Worm (Caenorhabditis elegans): Measurements from ENCODE around the gene trxr-2.

- TF ChIP-seq dve-1 (tag; optimal IDR thresholded peaks at IDR 0.05) (no peak), unc-86 (tag; optimal IDR thresholded peaks at IDR 0.05) (no peak), sox-2 (GFP tag; IDR thresholded peaks at IDR 0.05) (no peak), sdc-2 (tag; optimal IDR thresholded peaks at IDR 0.05) (no peak), pqm-1 (tag; optimal IDR thresholded peaks at IDR 0.05) (no peak), pag-3 (tag; optimal IDR thresholded peaks at IDR 0.05; ENCODE audit: borderline replicate concordance) (no peak), unc-42 (tag; optimal IDR thresholded peaks at IDR 0.05) (no peak), pha-4 (tag; optimal IDR thresholded peaks at IDR 0.05) (no peak), fax-1 (tag; optimal IDR thresholded peaks at IDR 0.05) (no peak), ama-1 (optimal IDR thresholded peaks at IDR 0.05) (no peak), ceh-30 (tag; optimal IDR thresholded peaks at IDR 0.05) (no peak), hlh-15 (tag; optimal IDR thresholded peaks at IDR 0.05) (no peak)
Observed at ce11 chrIII:8866983-8867842, 46.4 kb upstream of the trxr-2 start.
